Worm (Caenorhabditis elegans) whole organism, late embryonic: Measurements from ENCODE around the gene Y76B12C.3.

Experiments used
- nhr-11 ChIP-seq: fragments of 150-350 bp; optimal IDR thresholded peaks from 2 replicates; lab custom pipeline; 2014; ENCODE audit warnings: missing biosample characterization, missing genetic modification characterization
- nhr-232 ChIP-seq: sonication (generic microtip); optimal IDR thresholded peaks from 2 replicates; lab custom pipeline; 2016; ENCODE audit warnings: missing genetic modification characterization, missing compliant biosample characterization

DNA sequence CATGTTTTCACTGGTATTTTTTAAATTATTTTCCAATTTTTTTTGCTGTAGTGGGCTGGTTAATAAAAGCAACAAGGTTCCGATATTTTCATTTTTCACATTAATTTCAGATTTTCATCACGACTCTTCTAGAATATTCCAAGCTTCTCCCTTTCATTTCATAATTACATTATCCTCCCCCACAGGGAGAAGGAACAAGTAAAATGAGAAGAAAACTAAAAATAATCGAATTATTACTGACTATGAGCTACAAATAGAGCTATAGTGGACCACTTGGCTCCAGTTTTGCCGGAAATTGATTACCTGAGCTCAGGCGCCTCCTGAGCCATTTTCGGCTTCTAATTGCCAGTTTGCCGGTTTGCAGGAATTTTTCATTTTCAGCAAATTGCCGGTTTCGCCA lies 2.1 kb downstream of the Y76B12C.3 start:
- no peak for TF ChIP-seq nhr-232
- TF ChIP-seq nhr-11 (tag; lab: Kevin White, UChicago), result no peak
